ENCODE assay signal across 2 worm cellular contexts in the genomic region with DNA sequence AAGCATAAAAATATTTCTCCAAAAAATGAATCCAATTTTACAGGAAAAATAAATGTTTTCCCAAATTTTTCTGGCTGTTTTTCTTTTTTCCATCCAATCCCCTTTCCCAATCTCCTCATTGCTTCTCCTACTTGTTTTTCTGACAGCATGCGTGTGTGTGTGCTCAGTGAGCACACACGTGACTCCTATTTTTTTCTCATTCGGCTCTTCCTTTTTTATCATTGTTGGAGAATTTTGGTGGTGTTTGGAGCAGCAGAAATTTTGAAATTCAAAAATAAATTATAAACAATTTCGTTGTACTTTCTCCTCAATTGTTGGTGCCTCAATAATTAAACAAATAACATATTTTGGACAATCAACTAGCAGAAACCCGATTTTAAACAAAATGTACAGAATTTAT.
TF ChIP-seq lines count a peak whose summit lies in the region.

No protein-coding gene starts in this region.

TF ChIP-seq in whole organism, L1 larva, 84 proteins besides CTCF, POLR2A, EP300 and RAD21 (continued from another document):
- peak; percentile 25 for TF ChIP-seq lin-14 (GFP tag; optimal IDR thresholded peaks at IDR 0.05; lab: Kevin White, UChicago)

TF ChIP-seq in whole organism, L2 larva, 48 proteins besides CTCF, POLR2A, EP300 and RAD21 (continued from another document):
- TF ChIP-seq ztf-4 (tag; optimal IDR thresholded peaks at IDR 0.05; lab: Kevin White, UChicago) = no peak
- no peak for TF ChIP-seq unc-39 (tag; optimal IDR thresholded peaks at IDR 0.05; lab: Kevin White, UChicago)
- TF ChIP-seq peb-1 (tag; optimal IDR thresholded peaks at IDR 0.05; lab: Kevin White, UChicago) = no peak
- no peak for TF ChIP-seq nhr-10 (tag; optimal IDR thresholded peaks at IDR 0.05; lab: Kevin White, UChicago)
- peak; percentile 14 for TF ChIP-seq C34F6.9 (tag; optimal IDR thresholded peaks at IDR 0.05; lab: Kevin White, UChicago)
- TF ChIP-seq mbf-1 (tag; optimal IDR thresholded peaks at IDR 0.05; lab: Kevin White, UChicago) = no peak
- no peak for TF ChIP-seq sma-9 (GFP tag; optimal IDR thresholded peaks at IDR 0.05; lab: Kevin White, UChicago)
- no peak for TF ChIP-seq sma-9 (tag; optimal IDR thresholded peaks at IDR 0.05; lab: Kevin White, UChicago)
- no peak for TF ChIP-seq dmd-4 (tag; optimal IDR thresholded peaks at IDR 0.05; lab: Kevin White, UChicago)
- no peak for TF ChIP-seq elt-3 (tag; optimal IDR thresholded peaks at IDR 0.05; lab: Kevin White, UChicago)
- TF ChIP-seq alr-1 (tag; optimal IDR thresholded peaks at IDR 0.05; lab: Kevin White, UChicago) = no peak
